Fruit fly (Drosophila melanogaster) whole organism, prepupa: ENCODE data around the gene mRpL39.

Experiments used
- Blimp-1 ChIP-seq: fragments of 200-800 bp; sonication (Bioruptor generic); optimal IDR thresholded peaks from 3 replicates; lab custom pipeline; 2017; ENCODE audit warnings: missing biosample characterization, missing genetic modification characterization, mild to moderate bottlenecking, moderate library complexity, missing genetic modification reagents
- CG10631 ChIP-seq: fragments of 200-800 bp; sonication (Bioruptor generic); optimal IDR thresholded peaks from 2 replicates; lab custom pipeline; 2016; ENCODE audit warnings: missing biosample characterization, missing genetic modification characterization
- CG10669 ChIP-seq: fragments of 200-800 bp; sonication (Bioruptor generic); optimal IDR thresholded peaks from 3 replicates; lab custom pipeline; 2018; ENCODE audit warnings: missing biosample characterization, mild to moderate bottlenecking, missing genetic modification characterization, moderate library complexity
- CG11294 ChIP-seq: fragments of 200-800 bp; sonication (Bioruptor generic); IDR thresholded peaks from 2 replicates; pipeline ENCODE4 v1.3.6; 2022; ENCODE audit warnings: missing biosample characterization, missing genetic modification characterization
- CG11762 ChIP-seq: fragments of 200-800 bp; sonication (Bioruptor generic); optimal IDR thresholded peaks from 3 replicates; lab custom pipeline; 2016; ENCODE audit warnings: missing biosample characterization, missing genetic modification characterization; ENCODE audit not compliant: insufficient read depth
- CG11902 ChIP-seq: fragments of 200-800 bp; sonication (Bioruptor generic); optimal IDR thresholded peaks from 3 replicates; lab custom pipeline; 2016; ENCODE audit warnings: missing biosample characterization, missing genetic modification characterization
- CG15336 ChIP-seq: fragments of 200-800 bp; sonication (Bioruptor generic); IDR thresholded peaks from 2 replicates; pipeline ENCODE4 v1.3.6; 2022; ENCODE audit warnings: missing biosample characterization, missing genetic modification characterization
- CG1621 ChIP-seq: fragments of 200-800 bp; sonication (Bioruptor generic); optimal IDR thresholded peaks from 3 replicates; lab custom pipeline; 2018; ENCODE audit warnings: missing biosample characterization, mild to moderate bottlenecking, missing genetic modification characterization
- CG16779 ChIP-seq: fragments of 200-800 bp; sonication (Bioruptor generic); optimal IDR thresholded peaks from 3 replicates; lab custom pipeline; 2017; ENCODE audit warnings: missing biosample characterization, mild to moderate bottlenecking, missing genetic modification characterization
- CG3032 ChIP-seq: fragments of 200-800 bp; optimal IDR thresholded peaks from 2 replicates; lab custom pipeline; 2019; ENCODE audit warnings: missing biosample characterization, mild to moderate bottlenecking, missing genetic modification characterization, moderate library complexity
- CG34406 ChIP-seq: fragments of 200-800 bp; sonication (Bioruptor generic); optimal IDR thresholded peaks from 3 replicates; lab custom pipeline; 2016; ENCODE audit warnings: missing biosample characterization, missing genetic modification characterization
- CG3919 ChIP-seq: fragments of 200-800 bp; sonication (Bioruptor generic); optimal IDR thresholded peaks from 3 replicates; lab custom pipeline; 2016; ENCODE audit warnings: missing biosample characterization, missing genetic modification characterization
- CG6163 ChIP-seq: fragments of 200-800 bp; sonication (Bioruptor generic); IDR thresholded peaks from 3 replicates; pipeline ENCODE4 v1.3.6; 2022; ENCODE audit warnings: missing biosample characterization, missing genetic modification characterization
- CG6276 ChIP-seq: fragments of 200-800 bp; sonication (Bioruptor generic); optimal IDR thresholded peaks from 2 replicates; lab custom pipeline; 2017; ENCODE audit warnings: missing biosample characterization, mild to moderate bottlenecking, missing genetic modification characterization
- CG6792 ChIP-seq: fragments of 200-800 bp; sonication (Bioruptor generic); optimal IDR thresholded peaks from 3 replicates; lab custom pipeline; 2016; ENCODE audit warnings: missing biosample characterization, missing genetic modification characterization
- CG6808 ChIP-seq: fragments of 200-800 bp; sonication (Bioruptor generic); optimal IDR thresholded peaks from 3 replicates; lab custom pipeline; 2017; ENCODE audit warnings: missing biosample characterization, missing genetic modification characterization, mild to moderate bottlenecking, moderate library complexity, missing genetic modification reagents
- CG6854 ChIP-seq: fragments of 200-800 bp; sonication (Bioruptor generic); optimal IDR thresholded peaks from 2 replicates; lab custom pipeline; 2017; ENCODE audit warnings: missing biosample characterization, mild to moderate bottlenecking, missing genetic modification characterization
- CG7368 ChIP-seq: fragments of 200-800 bp; sonication (Bioruptor generic); optimal IDR thresholded peaks from 3 replicates; lab custom pipeline; 2016; ENCODE audit warnings: missing biosample characterization, missing genetic modification characterization
- CG8119 ChIP-seq: fragments of 200-800 bp; sonication (Bioruptor generic); IDR thresholded peaks from 3 replicates; pipeline ENCODE4 v1.3.6; 2022; ENCODE audit warnings: missing biosample characterization, missing genetic modification characterization
- CG8319 ChIP-seq: fragments of 200-800 bp; sonication (Bioruptor generic); optimal IDR thresholded peaks from 3 replicates; lab custom pipeline; 2016; ENCODE audit warnings: missing biosample characterization, missing genetic modification characterization
- CG8632 ChIP-seq: fragments of 200-800 bp; sonication (Bioruptor generic); optimal IDR thresholded peaks from 3 replicates; lab custom pipeline; 2016; ENCODE audit warnings: missing biosample characterization, missing genetic modification characterization
- CG9139 ChIP-seq: fragments of 200-800 bp; sonication (Bioruptor generic); optimal IDR thresholded peaks from 3 replicates; lab custom pipeline; 2017; ENCODE audit warnings: missing biosample characterization, mild to moderate bottlenecking, missing genetic modification characterization
- Eip75B ChIP-seq: fragments of 200-800 bp; sonication (Bioruptor generic); optimal IDR thresholded peaks from 3 replicates; lab custom pipeline; 2016; ENCODE audit warnings: missing biosample characterization, missing genetic modification characterization
- Ets96B ChIP-seq: fragments of 200-800 bp; optimal IDR thresholded peaks from 2 replicates; lab custom pipeline; 2019; ENCODE audit warnings: missing biosample characterization, mild to moderate bottlenecking, missing genetic modification characterization, moderate library complexity
- Hr38 ChIP-seq: sonication (Bioruptor generic); optimal IDR thresholded peaks from 2 replicates; lab custom pipeline; 2016; ENCODE audit warnings: missing biosample characterization, missing genetic modification characterization
- Hr39 ChIP-seq: fragments of 200-800 bp; sonication (Bioruptor generic); optimal IDR thresholded peaks from 2 replicates; lab custom pipeline; 2016; ENCODE audit warnings: missing biosample characterization, missing genetic modification characterization
- Hr4 ChIP-seq: fragments of 200-800 bp; sonication (Bioruptor generic); optimal IDR thresholded peaks from 3 replicates; lab custom pipeline; 2016; ENCODE audit warnings: missing biosample characterization, missing genetic modification characterization
- Lpt ChIP-seq: fragments of 200-800 bp; sonication (Bioruptor generic); optimal IDR thresholded peaks from 3 replicates; lab custom pipeline; 2016; ENCODE audit warnings: missing biosample characterization, missing genetic modification characterization
- Met ChIP-seq: fragments of 200-800 bp; sonication (Bioruptor generic); optimal IDR thresholded peaks from 3 replicates; lab custom pipeline; 2016; ENCODE audit warnings: missing biosample characterization, missing genetic modification characterization
- OdsH ChIP-seq: fragments of 200-800 bp; sonication (Bioruptor generic); optimal IDR thresholded peaks from 3 replicates; lab custom pipeline; 2016; ENCODE audit warnings: missing biosample characterization, missing genetic modification characterization
- Sox102F ChIP-seq: fragments of 200-800 bp; sonication (Bioruptor generic); optimal IDR thresholded peaks from 2 replicates; lab custom pipeline; 2016; ENCODE audit warnings: missing biosample characterization, mild to moderate bottlenecking, missing genetic modification characterization
- Sox15 ChIP-seq: fragments of 200-800 bp; sonication (Bioruptor generic); optimal IDR thresholded peaks from 3 replicates; lab custom pipeline; 2016; ENCODE audit warnings: missing biosample characterization, missing genetic modification characterization
- acj6 ChIP-seq: fragments of 200-800 bp; sonication (Bioruptor generic); optimal IDR thresholded peaks from 3 replicates; lab custom pipeline; 2016; ENCODE audit warnings: missing biosample characterization, missing genetic modification characterization
- cyc ChIP-seq: fragments of 200-800 bp; sonication (Bioruptor generic); optimal IDR thresholded peaks from 3 replicates; lab custom pipeline; 2016; ENCODE audit warnings: missing biosample characterization, missing genetic modification characterization
- dac ChIP-seq: fragments of 200-800 bp; sonication (Bioruptor generic); optimal IDR thresholded peaks from 2 replicates; lab custom pipeline; 2017; ENCODE audit warnings: missing biosample characterization, mild to moderate bottlenecking, missing genetic modification characterization
- dsx ChIP-seq: fragments of 200-800 bp; optimal IDR thresholded peaks from 3 replicates; lab custom pipeline; 2019; ENCODE audit warnings: missing biosample characterization, mild to moderate bottlenecking, missing genetic modification characterization, moderate library complexity; ENCODE audit not compliant: poor library complexity, severe bottlenecking
- eg ChIP-seq: fragments of 200-800 bp; sonication (Bioruptor generic); IDR thresholded peaks from 3 replicates; pipeline ENCODE4 v1.3.6; 2022; ENCODE audit warnings: missing biosample characterization, missing genetic modification characterization
- fd59A ChIP-seq: fragments of 200-800 bp; sonication (Bioruptor generic); optimal IDR thresholded peaks from 2 replicates; lab custom pipeline; 2017; ENCODE audit warnings: missing biosample characterization, mild to moderate bottlenecking, missing genetic modification characterization, missing genetic modification reagents
- fkh ChIP-seq: fragments of 200-800 bp; sonication (Bioruptor generic); optimal IDR thresholded peaks from 3 replicates; lab custom pipeline; 2017; ENCODE audit warnings: missing biosample characterization, mild to moderate bottlenecking, missing genetic modification characterization, moderate library complexity
- lz ChIP-seq: fragments of 200-800 bp; sonication (Bioruptor generic); optimal IDR thresholded peaks from 3 replicates; lab custom pipeline; 2016; ENCODE audit warnings: missing biosample characterization, missing genetic modification characterization
- net ChIP-seq: fragments of 200-800 bp; sonication (Bioruptor generic); optimal IDR thresholded peaks from 3 replicates; lab custom pipeline; 2016; ENCODE audit warnings: missing biosample characterization, missing genetic modification characterization
- pdm3 ChIP-seq: fragments of 200-800 bp; sonication (Bioruptor generic); optimal IDR thresholded peaks from 3 replicates; lab custom pipeline; 2016; ENCODE audit warnings: missing biosample characterization, missing genetic modification characterization
- spab ChIP-seq: fragments of 200-800 bp; sonication (Bioruptor generic); optimal IDR thresholded peaks from 2 replicates; lab custom pipeline; 2017; ENCODE audit warnings: missing biosample characterization, mild to moderate bottlenecking, missing genetic modification characterization, missing genetic modification reagents
- ss ChIP-seq, 2 experiments: fragments of 200-800 bp; sonication (Bioruptor generic); optimal IDR thresholded peaks; 2 replicates in 1 of 2; 3 replicates in 1 of 2; lab custom pipeline; 2017 to 2018; ENCODE audit warnings: mild to moderate bottlenecking in 2 of 2, missing biosample characterization in 2 of 2, missing genetic modification characterization in 2 of 2, moderate library complexity in 1 of 2
- svp ChIP-seq: fragments of 200-800 bp; sonication (Bioruptor generic); peaks from one replicate; lab custom pipeline; 2016; ENCODE audit warnings: missing biosample characterization, missing genetic modification characterization
- topi ChIP-seq: fragments of 200-800 bp; sonication (Bioruptor generic); optimal IDR thresholded peaks from 3 replicates; lab custom pipeline; 2016; ENCODE audit warnings: missing biosample characterization, missing genetic modification characterization

Gene mRpL39

dm6 chr3L:15013296-15013695 is 13.8 kb upstream of the mRpL39 start (continued):
- TF ChIP-seq dac (GFP tag; lab: Kevin White, UChicago) (no peak), CG6276 (peak; percentile 51), CG11902 (no peak), lz (peak; percentile 15), CG16779 (tag; lab: Kevin White, UChicago) (peak; percentile 8), ss (GFP tag; optimal IDR thresholded peaks at IDR 0.05; lab: Kevin White, UChicago) (peak; percentile 23 to 62), CG11762 (peak; percentile 30), Sox102F (GFP tag; lab: Kevin White, UChicago) (no peak), CG34406 (peak; percentile 8), CG6808 (GFP tag; lab: Kevin White, UChicago) (peak; percentile 62), CG8632 (GFP tag; lab: Kevin White, UChicago) (peak; percentile 35), Blimp-1 (GFP tag; lab: Kevin White, UChicago) (no peak), CG7368 (peak; percentile 6), Sox15 (GFP tag; lab: Kevin White, UChicago) (no peak), Lpt (GFP tag; lab: Kevin White, UChicago) (no peak), Hr39 (GFP tag; lab: Kevin White, UChicago) (peak; percentile 12), CG3919 (GFP tag; lab: Kevin White, UChicago) (no peak)

- peak; percentile 87 for TF ChIP-seq CG8119 (GFP tag; lab: Robert Waterston, UW)
- peak; percentile 64 for TF ChIP-seq CG6792 (GFP tag; lab: Kevin White, UChicago)
- peak; percentile 77 for TF ChIP-seq net (GFP tag; lab: Kevin White, UChicago)
- TF ChIP-seq fkh (GFP tag; lab: Kevin White, UChicago), result no peak
- peak; percentile 73 for TF ChIP-seq CG6276
- TF ChIP-seq CG10669 (GFP tag; lab: Kevin White, UChicago), result peak; percentile 73
- TF ChIP-seq CG8632 (GFP tag; lab: Kevin White, UChicago), result peak; percentile 74
- TF ChIP-seq CG3919 (GFP tag; lab: Kevin White, UChicago), result peak; percentile 66
- peak; percentile 59 for TF ChIP-seq Met (GFP tag; lab: Kevin White, UChicago)
- TF ChIP-seq CG7368, result peak; percentile 51
- peak; percentile 34 for TF ChIP-seq CG11902
- peak; percentile 78 for TF ChIP-seq acj6 (GFP tag; lab: Kevin White, UChicago)
- no peak for TF ChIP-seq CG6854 (GFP tag; lab: Kevin White, UChicago)
- no peak for TF ChIP-seq Blimp-1 (GFP tag; lab: Kevin White, UChicago)
- peak; percentile 87 for TF ChIP-seq CG15336 (GFP tag; lab: Robert Waterston, UW)
- TF ChIP-seq CG6163 (GFP tag; lab: Robert Waterston, UW), result peak; percentile 87
- TF ChIP-seq cyc, result peak; percentile 20
- peak; percentile 64 for TF ChIP-seq CG16779 (tag; lab: Kevin White, UChicago)
- peak; percentile 86 for TF ChIP-seq Hr4
- TF ChIP-seq dac (GFP tag; lab: Kevin White, UChicago), result no peak
- TF ChIP-seq CG9139 (GFP tag; lab: Kevin White, UChicago), result peak; percentile 42
- peak; percentile 54 for TF ChIP-seq CG11762
- peak; percentile 63 for TF ChIP-seq Lpt (GFP tag; lab: Kevin White, UChicago)
- no peak for TF ChIP-seq Hr38
- TF ChIP-seq lz, result peak; percentile 55
- TF ChIP-seq dsx (GFP tag; lab: Kevin White, UChicago), result peak; percentile 83
- TF ChIP-seq topi (GFP tag; lab: Kevin White, UChicago), result peak; percentile 59
- peak; percentile 44; the same call in 1 of the 2 replicates for TF ChIP-seq CG11294 (GFP tag; lab: Robert Waterston, UW)
- TF ChIP-seq CG34406, result peak; percentile 76
- TF ChIP-seq CG8319 (GFP tag; lab: Kevin White, UChicago), result peak; percentile 41
- TF ChIP-seq OdsH (GFP tag; lab: Kevin White, UChicago), result peak; percentile 82
- peak; percentile 67 for TF ChIP-seq svp (GFP tag; lab: Kevin White, UChicago)
- peak; percentile 41 for TF ChIP-seq Sox15 (GFP tag; lab: Kevin White, UChicago)
- peak; percentile 54 for TF ChIP-seq fd59A (GFP tag; lab: Kevin White, UChicago)
- peak; percentile 88 for TF ChIP-seq Ets96B (tag; lab: Kevin White, UChicago)
- TF ChIP-seq CG10631 (GFP tag; lab: Kevin White, UChicago), result peak; percentile 79
- TF ChIP-seq CG3032, result peak; percentile 82
- TF ChIP-seq pdm3 (GFP tag; lab: Kevin White, UChicago), result peak; percentile 77
- TF ChIP-seq CG6808 (GFP tag; lab: Kevin White, UChicago), result peak; percentile 76
- TF ChIP-seq spab, result peak; percentile 75
- peak; percentile 64 for TF ChIP-seq CG1621 (tag; lab: Kevin White, UChicago)
- peak; percentile 80 for TF ChIP-seq Eip75B (GFP tag; lab: Kevin White, UChicago)
- TF ChIP-seq Hr39 (GFP tag; lab: Kevin White, UChicago), result peak; percentile 34
- TF ChIP-seq eg (GFP tag; lab: Robert Waterston, UW), result peak; percentile 85
Observed at dm6 chr3L:15011638-15012335, 12.3 kb upstream of the mRpL39 start.
